Worm (Caenorhabditis elegans): Measurements from ENCODE around the gene aco-1.

DNA sequence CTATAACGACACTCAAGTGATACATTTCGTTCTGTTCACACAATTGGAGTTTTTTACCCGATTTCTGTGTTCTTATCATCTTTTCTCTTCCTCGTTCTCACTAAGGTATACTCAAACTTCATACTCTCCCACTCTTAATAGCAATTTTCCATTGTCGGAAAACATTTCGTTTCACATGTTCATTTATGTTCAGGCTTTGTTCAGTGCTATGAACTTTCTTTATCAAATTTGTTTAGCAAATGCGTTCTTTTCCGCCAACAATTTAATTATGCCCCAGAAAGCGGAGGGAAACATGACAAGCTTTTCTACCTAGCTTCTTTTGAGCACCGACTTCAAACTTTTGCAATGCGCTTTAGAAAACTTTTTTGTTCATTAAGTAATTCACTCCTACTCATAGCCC lies 5.8 kb downstream of the aco-1 start:
- no peak for TF ChIP-seq ztf-11 (tag; optimal IDR thresholded peaks at IDR 0.05)
- TF ChIP-seq sptf-1 (tag; optimal IDR thresholded peaks at IDR 0.05): no peak
